Worm (Caenorhabditis elegans): Measurements from ENCODE around the gene sdz-1.

DNA sequence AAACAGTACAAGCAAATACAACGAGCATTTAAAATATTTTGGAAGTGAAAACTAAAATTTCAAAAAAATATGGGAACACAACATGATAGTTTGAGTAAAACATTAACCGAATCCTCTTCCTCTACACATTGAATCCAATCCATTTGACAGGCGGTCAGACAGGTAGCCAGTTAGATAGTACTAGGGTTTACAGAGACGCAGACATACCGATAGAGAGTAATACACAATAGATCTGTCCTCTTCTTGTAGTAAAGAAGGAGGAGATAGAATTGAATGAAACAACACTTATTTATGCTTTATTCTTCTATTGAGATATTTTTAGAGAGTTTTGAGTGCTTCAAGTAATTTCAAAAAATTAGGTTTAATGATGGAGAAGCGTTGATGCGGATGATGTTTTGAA lies 31.4 kb downstream of the sdz-1 start:
- TF ChIP-seq lin-13 (tag; optimal IDR thresholded peaks at IDR 0.05), result no peak
- peak; percentile 4 for TF ChIP-seq hlh-1 (tag; optimal IDR thresholded peaks at IDR 0.05)
- TF ChIP-seq nhr-237 (tag; optimal IDR thresholded peaks at IDR 0.05), result no peak
- no peak for TF ChIP-seq M03D4.4 (tag; optimal IDR thresholded peaks at IDR 0.05)
- TF ChIP-seq elt-1 (tag; optimal IDR thresholded peaks at IDR 0.05; ENCODE audit: borderline replicate concordance, insufficient read depth), result no peak
- TF ChIP-seq blmp-1 (tag; optimal IDR thresholded peaks at IDR 0.05), result no peak
- TF ChIP-seq elt-3 (tag; optimal IDR thresholded peaks at IDR 0.05), result no peak

Measured in whole organism, mixed stage, embryonic.